Fruit fly (Drosophila melanogaster) whole organism, embryonic: ENCODE results near the gene RIOK2.
A peak's percentile ranks its signal among the peaks of the same experiment; 100 is the strongest.

Experiments
- Adf1 ChIP-seq: fragments of 200-800 bp; sonication (Bioruptor generic); IDR thresholded peaks from 2 replicates; pipeline ENCODE4 v1.3.6; 2022; ENCODE audit warnings: missing biosample characterization, missing genetic modification characterization
- CG12659 ChIP-seq: fragments of 200-800 bp; sonication (Bioruptor generic); optimal IDR thresholded peaks from 3 replicates; lab custom pipeline; 2017; ENCODE audit warnings: mild to moderate bottlenecking, missing biosample characterization, missing genetic modification reagents, missing genetic modification characterization
- CG14050 ChIP-seq: fragments of 200-800 bp; sonication (Bioruptor generic); IDR thresholded peaks from 3 replicates; pipeline ENCODE4 v1.3.6; 2022; ENCODE audit warnings: missing biosample characterization, missing genetic modification characterization
- CG14965 ChIP-seq: fragments of 200-800 bp; sonication (Bioruptor generic); optimal IDR thresholded peaks from 2 replicates; lab custom pipeline; 2016; ENCODE audit warnings: missing biosample characterization, missing genetic modification characterization, borderline replicate concordance
- CG15073 ChIP-seq: fragments of 200-800 bp; sonication (Bioruptor generic); optimal IDR thresholded peaks from 2 replicates; lab custom pipeline; 2016; ENCODE audit warnings: missing biosample characterization, missing genetic modification characterization
- CG17912 ChIP-seq: fragments of 200-800 bp; sonication (Bioruptor generic); optimal IDR thresholded peaks from 2 replicates; lab custom pipeline; 2018; ENCODE audit warnings: missing biosample characterization, mild to moderate bottlenecking, missing genetic modification characterization
- CG18599 ChIP-seq: fragments of 200-800 bp; sonication (Bioruptor generic); optimal IDR thresholded peaks from 3 replicates; lab custom pipeline; 2017; ENCODE audit warnings: missing biosample characterization, missing genetic modification characterization, mild to moderate bottlenecking, moderate library complexity, missing genetic modification reagents
- CG2129 ChIP-seq: fragments of 200-800 bp; sonication (Bioruptor generic); IDR thresholded peaks from 2 replicates; pipeline ENCODE4 v1.3.6; 2022; ENCODE audit warnings: missing biosample characterization, missing genetic modification characterization; ENCODE audit not compliant: partially characterized antibody
- CG2202 ChIP-seq: fragments of 200-800 bp; sonication (Bioruptor generic); optimal IDR thresholded peaks from 2 replicates; lab custom pipeline; 2018; ENCODE audit warnings: missing biosample characterization, mild to moderate bottlenecking, missing genetic modification characterization
- CG31224 ChIP-seq: fragments of 200-800 bp; sonication (Bioruptor generic); IDR thresholded peaks from 2 replicates; pipeline ENCODE4 v1.3.6; 2022; ENCODE audit warnings: missing biosample characterization, missing genetic modification characterization
- CG33557 ChIP-seq: fragments of 200-800 bp; sonication (Bioruptor generic); optimal IDR thresholded peaks from 2 replicates; lab custom pipeline; 2019; ENCODE audit warnings: missing biosample characterization, mild to moderate bottlenecking, missing genetic modification characterization, moderate library complexity
- CG6654 ChIP-seq: fragments of 200-800 bp; sonication (Bioruptor generic); optimal IDR thresholded peaks from 2 replicates; lab custom pipeline; 2017; ENCODE audit warnings: missing biosample characterization, mild to moderate bottlenecking, missing genetic modification characterization
- CG7963 ChIP-seq: fragments of 200-800 bp; sonication (Bioruptor generic); IDR thresholded peaks from 3 replicates; pipeline ENCODE4 v1.3.6; 2022; ENCODE audit warnings: missing biosample characterization, missing genetic modification characterization; ENCODE audit not compliant: partially characterized antibody
- CG8478 ChIP-seq: fragments of >200 bp; optimal IDR thresholded peaks from 2 replicates; lab custom pipeline; 2018
- CG9797 ChIP-seq: fragments of 200-800 bp; sonication (Bioruptor generic); optimal IDR thresholded peaks from 3 replicates; lab custom pipeline; 2018; ENCODE audit warnings: missing biosample characterization, mild to moderate bottlenecking, missing genetic modification characterization
- ERR ChIP-seq: fragments of 200-800 bp; sonication (Bioruptor generic); optimal IDR thresholded peaks from 2 replicates; lab custom pipeline; 2016; ENCODE audit warnings: missing biosample characterization, missing genetic modification characterization
- Ets65A ChIP-seq: fragments of 200-800 bp; sonication (Bioruptor generic); peaks from one replicate; lab custom pipeline; 2016; ENCODE audit warnings: missing biosample characterization, missing genetic modification characterization
- Lim3 ChIP-seq: fragments of 200-800 bp; sonication (Bioruptor generic); IDR thresholded peaks from 2 replicates; pipeline ENCODE4 v1.3.6; 2022; ENCODE audit warnings: missing biosample characterization, missing genetic modification characterization
- MESR4 ChIP-seq: fragments of 200-800 bp; sonication (Bioruptor generic); optimal IDR thresholded peaks from 2 replicates; lab custom pipeline; 2018; ENCODE audit warnings: missing biosample characterization, mild to moderate bottlenecking, missing genetic modification characterization, moderate library complexity
- Neu2 ChIP-seq: fragments of 200-800 bp; sonication (Bioruptor generic); optimal IDR thresholded peaks from 3 replicates; lab custom pipeline; 2016; ENCODE audit warnings: missing biosample characterization, missing genetic modification characterization, borderline replicate concordance
- Ravus ChIP-seq: fragments of 200-800 bp; sonication (Bioruptor generic); IDR thresholded peaks from 2 replicates; pipeline ENCODE4 v1.3.6; 2022; ENCODE audit warnings: missing biosample characterization, missing genetic modification characterization
- Rx ChIP-seq: fragments of 200-800 bp; sonication (Bioruptor generic); IDR thresholded peaks from 2 replicates; pipeline ENCODE4 v1.3.6; 2022; ENCODE audit warnings: missing biosample characterization, missing genetic modification characterization
- Side ChIP-seq: fragments of 200-800 bp; sonication (Bioruptor generic); optimal IDR thresholded peaks from 2 replicates; lab custom pipeline; 2016; ENCODE audit warnings: missing biosample characterization, missing genetic modification characterization
- Six4 ChIP-seq: fragments of 200-800 bp; sonication (Bioruptor generic); optimal IDR thresholded peaks from 2 replicates; lab custom pipeline; 2016; ENCODE audit warnings: missing biosample characterization, missing genetic modification characterization
- Sry-β ChIP-seq: fragments of 200-800 bp; sonication (Bioruptor generic); optimal IDR thresholded peaks from 2 replicates; lab custom pipeline; 2018; ENCODE audit warnings: missing biosample characterization, mild to moderate bottlenecking, missing genetic modification characterization, moderate library complexity
- aop ChIP-seq: fragments of 200-800 bp; sonication (Bioruptor generic); IDR thresholded peaks from 2 replicates; pipeline ENCODE4 v1.3.6; 2022; ENCODE audit warnings: missing biosample characterization, missing genetic modification characterization
- ash1 ChIP-seq: fragments of 200-800 bp; sonication (Bioruptor generic); optimal IDR thresholded peaks from 2 replicates; lab custom pipeline; 2018; ENCODE audit warnings: missing biosample characterization, mild to moderate bottlenecking, missing genetic modification characterization
- cad ChIP-seq: fragments of >200 bp; optimal IDR thresholded peaks from 2 replicates; lab custom pipeline; 2017; ENCODE audit warnings: missing biosample characterization, missing genetic modification characterization
- chinmo ChIP-seq: fragments of 200-800 bp; sonication (Bioruptor generic); IDR thresholded peaks from 4 replicates; pipeline ENCODE4 v1.3.6; 2022; ENCODE audit warnings: missing biosample characterization, missing genetic modification characterization; ENCODE audit not compliant: partially characterized antibody
- dan ChIP-seq: fragments of 200-800 bp; sonication (Bioruptor generic); IDR thresholded peaks from 2 replicates; pipeline ENCODE4 v1.3.6; 2022; ENCODE audit warnings: missing biosample characterization, missing genetic modification characterization
- ems ChIP-seq: fragments of 200-800 bp; sonication (Bioruptor generic); optimal IDR thresholded peaks from 3 replicates; lab custom pipeline; 2016; ENCODE audit warnings: missing biosample characterization, missing genetic modification characterization
- en ChIP-seq: fragments of 200-800 bp; sonication (Bioruptor generic); optimal IDR thresholded peaks from 2 replicates; lab custom pipeline; 2016; ENCODE audit warnings: missing biosample characterization, missing genetic modification characterization
- eyg ChIP-seq: fragments of 200-800 bp; sonication (Bioruptor generic); optimal IDR thresholded peaks from 3 replicates; lab custom pipeline; 2016; ENCODE audit warnings: missing biosample characterization, missing genetic modification characterization
- gce ChIP-seq: fragments of 200-800 bp; sonication (Bioruptor generic); IDR thresholded peaks from 3 replicates; pipeline ENCODE4 v1.3.6; 2022; ENCODE audit warnings: missing biosample characterization, missing genetic modification characterization
- gem ChIP-seq: fragments of 200-800 bp; sonication (Bioruptor generic); optimal IDR thresholded peaks from 2 replicates; lab custom pipeline; 2019; ENCODE audit warnings: missing biosample characterization, mild to moderate bottlenecking, missing genetic modification characterization, moderate library complexity
- gsb ChIP-seq: fragments of 200-800 bp; sonication (Bioruptor generic); IDR thresholded peaks from 2 replicates; pipeline ENCODE4 v1.3.6; 2022; ENCODE audit warnings: missing biosample characterization, missing genetic modification characterization
- hbn ChIP-seq: fragments of 200-800 bp; sonication (Bioruptor generic); IDR thresholded peaks from 2 replicates; pipeline ENCODE4 v1.3.6; 2022; ENCODE audit warnings: missing biosample characterization, missing genetic modification characterization; ENCODE audit not compliant: partially characterized antibody
- hth ChIP-seq: fragments of >200 bp; optimal IDR thresholded peaks from 2 replicates; lab custom pipeline; 2017; ENCODE audit warnings: inconsistent platforms
- insv ChIP-seq, 2 experiments: fragments of 200-800 bp; sonication (Bioruptor generic); optimal IDR thresholded peaks; 3 replicates each; lab custom pipeline; 2016 to 2018; ENCODE audit warnings: missing biosample characterization in 2 of 2, missing genetic modification characterization in 2 of 2
- kah ChIP-seq: fragments of 200-800 bp; sonication (Bioruptor generic); optimal IDR thresholded peaks from 2 replicates; lab custom pipeline; 2018; ENCODE audit warnings: missing biosample characterization, mild to moderate bottlenecking, missing genetic modification characterization
- nerfin-1 ChIP-seq: fragments of 200-800 bp; sonication (Bioruptor generic); optimal IDR thresholded peaks from 3 replicates; lab custom pipeline; 2019; ENCODE audit warnings: missing biosample characterization, mild to moderate bottlenecking, missing genetic modification characterization, moderate library complexity
- rib ChIP-seq: fragments of 200-800 bp; sonication (Bioruptor generic); IDR thresholded peaks from 2 replicates; pipeline ENCODE4 v1.3.6; 2022; ENCODE audit warnings: missing biosample characterization, missing genetic modification characterization
- ro ChIP-seq: fragments of 200-800 bp; sonication (Bioruptor generic); IDR thresholded peaks from 2 replicates; pipeline ENCODE4 v1.3.6; 2022; ENCODE audit warnings: missing biosample characterization, missing genetic modification characterization
- run ChIP-seq: fragments of 200-800 bp; sonication (Bioruptor generic); optimal IDR thresholded peaks from 3 replicates; lab custom pipeline; 2018; ENCODE audit warnings: missing biosample characterization, mild to moderate bottlenecking, missing genetic modification characterization
- scrt ChIP-seq: fragments of 200-800 bp; sonication (Bioruptor generic); optimal IDR thresholded peaks from 2 replicates; lab custom pipeline; 2018; ENCODE audit warnings: missing biosample characterization, mild to moderate bottlenecking, missing genetic modification characterization, moderate library complexity
- toy ChIP-seq: fragments of 200-800 bp; sonication (Bioruptor generic); IDR thresholded peaks from 2 replicates; pipeline ENCODE4 v1.3.6; 2022; ENCODE audit warnings: missing biosample characterization, missing genetic modification characterization
- trem ChIP-seq: fragments of 200-800 bp; optimal IDR thresholded peaks from 3 replicates; lab custom pipeline; 2019; ENCODE audit warnings: missing biosample characterization, mild to moderate bottlenecking, missing genetic modification characterization, moderate library complexity
- tup ChIP-seq: fragments of 200-800 bp; sonication (Bioruptor generic); optimal IDR thresholded peaks from 2 replicates; lab custom pipeline; 2016; ENCODE audit warnings: missing biosample characterization, mild to moderate bottlenecking, missing genetic modification characterization, moderate library complexity
- tx ChIP-seq: fragments of 200-800 bp; sonication (Bioruptor generic); optimal IDR thresholded peaks from 2 replicates; lab custom pipeline; 2016; ENCODE audit warnings: missing biosample characterization, missing genetic modification characterization
- vnd ChIP-seq: fragments of 200-800 bp; sonication (Bioruptor generic); IDR thresholded peaks from 3 replicates; pipeline ENCODE4 v1.3.6; 2022; ENCODE audit warnings: missing biosample characterization, missing genetic modification characterization; ENCODE audit not compliant: partially characterized antibody
- zen2 ChIP-seq: fragments of 200-800 bp; sonication (Bioruptor generic); IDR thresholded peaks from 3 replicates; pipeline ENCODE4 v1.3.6; 2022; ENCODE audit warnings: missing biosample characterization, missing genetic modification characterization; ENCODE audit not compliant: partially characterized antibody

Gene RIOK2

dm6 chr3R:25221203-25221807 lies 44.3 kb upstream of the RIOK2 start, which contains the start of gene Alg9 (continued):
- TF ChIP-seq CG18599 (GFP tag; lab: Kevin White, UChicago) (no peak), ro (no peak), CG2129 (GFP tag; lab: Robert Waterston, UW) (peak; percentile 69), Neu2 (GFP tag; lab: Kevin White, UChicago) (no peak), Ravus (GFP tag; lab: Robert Waterston, UW) (no peak), CG12659 (GFP tag; lab: Kevin White, UChicago) (peak; percentile 31), hbn (GFP tag; lab: Robert Waterston, UW) (peak; percentile 86), Adf1 (GFP tag; lab: Robert Waterston, UW) (peak; percentile 11; the same call in 1 of the 2 replicates), CG14965 (GFP tag; lab: Kevin White, UChicago) (no peak), tup (no peak), cad (GFP tag; lab: Kevin White, UChicago) (no peak), chinmo (GFP tag; lab: Robert Waterston, UW) (peak; percentile 96), rib (GFP tag; lab: Robert Waterston, UW) (no peak), MESR4 (GFP tag; lab: Kevin White, UChicago) (peak; percentile 8), trem (tag; lab: Kevin White, UChicago) (peak; percentile 58), aop (GFP tag; lab: Robert Waterston, UW) (no peak), CG7963 (GFP tag; lab: Robert Waterston, UW) (peak; percentile 91), vnd (peak; percentile 88), CG33557 (GFP tag; lab: Kevin White, UChicago) (no peak), eyg (GFP tag; lab: Kevin White, UChicago) (no peak), CG31224 (no peak), kah (no peak), Rx (no peak), CG6654 (GFP tag; lab: Kevin White, UChicago) (no peak), insv (GFP tag; optimal IDR thresholded peaks at IDR 0.05; lab: Kevin White, UChicago) (no peak), Side (GFP tag; lab: Kevin White, UChicago) (no peak), CG2202 (tag; lab: Kevin White, UChicago) (no peak), CG17912 (GFP tag; lab: Kevin White, UChicago) (no peak), gem (tag; lab: Kevin White, UChicago) (no peak), gce (GFP tag; lab: Robert Waterston, UW) (no peak), Ets65A (GFP tag; lab: Kevin White, UChicago) (no peak), tx (GFP tag; lab: Kevin White, UChicago) (no peak), run (tag; lab: Kevin White, UChicago) (no peak), hth (lab: Kevin White, UChicago) (no peak), CG15073 (GFP tag; lab: Kevin White, UChicago) (no peak), ash1 (GFP tag; lab: Kevin White, UChicago) (no peak), Lim3 (no peak), Sry-β (GFP tag; lab: Kevin White, UChicago) (no peak), toy (GFP tag; lab: Robert Waterston, UW) (no peak), dan (GFP tag; lab: Robert Waterston, UW) (no peak), Six4 (GFP tag; lab: Kevin White, UChicago) (peak; percentile 13), CG9797 (GFP tag; lab: Kevin White, UChicago) (peak; percentile 21), scrt (no peak), gsb (GFP tag; lab: Robert Waterston, UW) (no peak), CG8478 (lab: Kevin White, UChicago) (no peak), ERR (GFP tag; lab: Kevin White, UChicago) (no peak), ems (GFP tag; lab: Kevin White, UChicago) (peak; percentile 16), zen2 (GFP tag; lab: Robert Waterston, UW) (peak; percentile 94), nerfin-1 (tag; lab: Kevin White, UChicago) (no peak), en (GFP tag; lab: Kevin White, UChicago) (no peak), CG14050 (GFP tag; lab: Robert Waterston, UW) (no peak)
